Worm (Caenorhabditis elegans): ENCODE measurements around the gene T14G8.4.

ce11 chrX:12843011-12843410, 20.7 kb downstream of the T14G8.4 start, which contains the start of gene C52G5.2:
- no peak for TF ChIP-seq him-1 (tag; optimal IDR thresholded peaks at IDR 0.05)
- TF ChIP-seq W03F9.2 (tag; optimal IDR thresholded peaks at IDR 0.05) = no peak
- TF ChIP-seq dao-5 (tag; optimal IDR thresholded peaks at IDR 0.05) = no peak
